Fruit fly (Drosophila melanogaster): ENCODE data around the gene CG11560.

- TF ChIP-seq insv (optimal IDR thresholded peaks at IDR 0.05) (no peak), Sin3A (optimal IDR thresholded peaks at IDR 0.05) (no peak), h (optimal IDR thresholded peaks at IDR 0.05) (no peak), psq (optimal IDR thresholded peaks at IDR 0.05) (no peak), Myc (optimal IDR thresholded peaks at IDR 0.05) (no peak), ttk (optimal IDR thresholded peaks at IDR 0.05) (no peak)
These were observed 12.1 kb downstream of the CG11560 start, which contains the start of gene DEF8 for dm6 chr3L:12131918-12132317.

Data from Kc167 (cell line).